Fruit fly (Drosophila melanogaster): Measurements from ENCODE around the gene CG45676.

DNA sequence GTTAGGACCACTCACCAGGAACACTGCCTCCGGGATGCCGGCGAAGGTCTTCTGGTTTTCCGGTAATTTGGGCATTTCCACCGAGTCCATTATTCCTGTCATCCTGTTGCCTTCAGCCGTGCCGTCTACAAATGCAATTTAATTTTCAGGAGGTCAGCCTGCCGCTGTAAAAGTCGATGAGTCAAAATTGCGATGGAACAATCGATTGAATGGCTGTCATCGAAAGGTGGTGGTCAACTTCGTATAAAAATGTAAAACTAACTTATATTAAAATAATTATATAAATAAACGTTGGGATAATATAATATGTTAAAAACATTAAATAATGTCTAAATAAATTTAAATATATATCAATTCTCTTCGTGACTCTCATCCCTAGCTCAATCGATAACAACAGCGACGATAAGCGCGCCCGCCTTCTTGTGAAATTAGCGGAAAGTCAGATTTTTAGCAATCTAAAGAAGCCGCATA, 9.0 kb upstream of the CG45676 start, which contains the start of the genes mgr and Irbp:
- TF ChIP-seq CTCF (optimal IDR thresholded peaks at IDR 0.05) (no peak), CG8478 (optimal IDR thresholded peaks at IDR 0.05) (no peak)
